Worm (Caenorhabditis elegans): ENCODE data around the gene W06B4.2.

Gene W06B4.2

ce11 chrII:4506552-4507291, 38.8 kb downstream of the W06B4.2 start (continued):
- TF ChIP-seq rpc-1 (optimal IDR thresholded peaks at IDR 0.05) = no peak
- TF ChIP-seq rpc-1 (tag; optimal IDR thresholded peaks at IDR 0.05) = no peak
- TF ChIP-seq egl-18 (GFP tag; IDR thresholded peaks at IDR 0.05) = 0 out of 2 replicates have a peak, but pooled peaks have one; percentile 30
- no peak for TF ChIP-seq F10E7.11 (tag; optimal IDR thresholded peaks at IDR 0.05)
- no peak for TF ChIP-seq lag-1 (GFP tag; IDR thresholded peaks at IDR 0.05)
- TF ChIP-seq snpc-1.1 (tag; optimal IDR thresholded peaks at IDR 0.05; ENCODE audit: insufficient read depth) = no peak
- no peak for TF ChIP-seq athp-1 (tag; optimal IDR thresholded peaks at IDR 0.05)
- peak; percentile 23 for TF ChIP-seq somi-1 (GFP tag; optimal IDR thresholded peaks at IDR 0.05)
- TF ChIP-seq ceh-27 (GFP tag; optimal IDR thresholded peaks at IDR 0.05) = no peak
- TF ChIP-seq chd-7 (tag; optimal IDR thresholded peaks at IDR 0.05) = peak; percentile 21
- no peak for TF ChIP-seq sdz-38 (tag; optimal IDR thresholded peaks at IDR 0.05)
- no peak for TF ChIP-seq B0336.3 (GFP tag; IDR thresholded peaks at IDR 0.05)
- no peak for TF ChIP-seq pbrm-1 (GFP tag; IDR thresholded peaks at IDR 0.05)
- no peak for TF ChIP-seq repo-1 (tag; optimal IDR thresholded peaks at IDR 0.05)
- no peak for TF ChIP-seq let-526 (GFP tag; IDR thresholded peaks at IDR 0.05)
- TF ChIP-seq ztf-22 (GFP tag; optimal IDR thresholded peaks at IDR 0.05) = no peak
- no peak for TF ChIP-seq ceh-58 (GFP tag; IDR thresholded peaks at IDR 0.05)
- no peak for TF ChIP-seq lir-1 (GFP tag; conservative IDR thresholded peaks at IDR 0.05)
- no peak for TF ChIP-seq mes-4 (tag; optimal IDR thresholded peaks at IDR 0.05)
- TF ChIP-seq madf-3 (GFP tag; IDR thresholded peaks at IDR 0.05) = no peak
- no peak for TF ChIP-seq sea-2 (GFP tag; IDR thresholded peaks at IDR 0.05)
- no peak for TF ChIP-seq Y79H2A.3 (GFP tag; conservative IDR thresholded peaks at IDR 0.05)
- no peak for TF ChIP-seq unc-62 (GFP tag; optimal IDR thresholded peaks at IDR 0.05)
- TF ChIP-seq sptf-2 (GFP tag; optimal IDR thresholded peaks at IDR 0.05) = no peak
- TF ChIP-seq madf-6 (GFP tag; IDR thresholded peaks at IDR 0.05) = no peak
- TF ChIP-seq aptf-3 (GFP tag; IDR thresholded peaks at IDR 0.05) = no peak
- peak; percentile 71; the same call in 1 of the 2 replicates for TF ChIP-seq hmg-1.2 (GFP tag; IDR thresholded peaks at IDR 0.05)
- TF ChIP-seq egrh-3 (GFP tag; IDR thresholded peaks at IDR 0.05) = no peak
- no peak for TF ChIP-seq zfh-2 (GFP tag; conservative IDR thresholded peaks at IDR 0.05)
- no peak for TF ChIP-seq tbx-9 (tag; optimal IDR thresholded peaks at IDR 0.05; ENCODE audit: borderline replicate concordance)
- TF ChIP-seq nhr-27 (tag; optimal IDR thresholded peaks at IDR 0.05) = no peak
- TF ChIP-seq madf-10 (tag; optimal IDR thresholded peaks at IDR 0.05) = no peak
- TF ChIP-seq attf-5 (GFP tag; optimal IDR thresholded peaks at IDR 0.05) = peak; percentile 42
- no peak for TF ChIP-seq nhr-90 (tag; optimal IDR thresholded peaks at IDR 0.05)
- TF ChIP-seq mel-28 (tag; optimal IDR thresholded peaks at IDR 0.05; ENCODE audit: borderline replicate concordance) = no peak
- no peak for TF ChIP-seq snpc-4 (GFP tag; optimal IDR thresholded peaks at IDR 0.05)
- no peak for TF ChIP-seq snpc-4 (tag; optimal IDR thresholded peaks at IDR 0.05)
- no peak for TF ChIP-seq ceh-40 (GFP tag; IDR thresholded peaks at IDR 0.05)

- peak; percentile 62 for TF ChIP-seq nhr-80 (tag; optimal IDR thresholded peaks at IDR 0.05)
- TF ChIP-seq cebp-1 (GFP tag; IDR thresholded peaks at IDR 0.05) = no peak
- TF ChIP-seq cebp-1 (tag; optimal IDR thresholded peaks at IDR 0.05) = peak; percentile 45
- TF ChIP-seq B0035.1 (tag; optimal IDR thresholded peaks at IDR 0.05) = no peak
- peak; percentile 6 for TF ChIP-seq attf-5 (GFP tag; optimal IDR thresholded peaks at IDR 0.05)
- TF ChIP-seq ceh-91 (GFP tag; IDR thresholded peaks at IDR 0.05) = no peak
- TF ChIP-seq him-1 (tag; optimal IDR thresholded peaks at IDR 0.05) = no peak
Measured at ce11 chrII:4507669-4508068, 39.7 kb downstream of the W06B4.2 start.

Data from whole organism, young adult.